Worm (Caenorhabditis elegans) whole organism, L3 larva: ENCODE results near the gene saps-1.

Source experiments
- R02D3.7 ChIP-seq: fragments of 150-350 bp; optimal IDR thresholded peaks from 2 replicates; lab custom pipeline; 2014; ENCODE audit warnings: missing biosample characterization, missing genetic modification characterization
- ZK546.5 ChIP-seq: sonication (generic microtip); optimal IDR thresholded peaks from 2 replicates; lab custom pipeline; 2017; ENCODE audit warnings: missing biosample characterization, missing genetic modification characterization
- ama-1 ChIP-seq: fragments of 150-350 bp; optimal IDR thresholded peaks from 2 replicates; lab custom pipeline; 2018
- ceh-16 ChIP-seq: sonication (generic microtip); optimal IDR thresholded peaks from 2 replicates; lab custom pipeline; 2017; ENCODE audit warnings: missing biosample characterization, missing genetic modification characterization
- ceh-28 ChIP-seq: fragments of 150-350 bp; optimal IDR thresholded peaks from 2 replicates; lab custom pipeline; 2014; ENCODE audit warnings: missing biosample characterization, missing genetic modification reagents, missing genetic modification characterization
- ceh-82 ChIP-seq: fragments of 150-350 bp; optimal IDR thresholded peaks from 2 replicates; lab custom pipeline; 2014; ENCODE audit warnings: missing biosample characterization, missing genetic modification characterization
- ceh-9 ChIP-seq: sonication (generic microtip); optimal IDR thresholded peaks from 2 replicates; lab custom pipeline; 2018; ENCODE audit warnings: missing biosample characterization, missing genetic modification characterization
- daf-12 ChIP-seq: fragments of 150-350 bp; optimal IDR thresholded peaks from 2 replicates; lab custom pipeline; 2014; ENCODE audit warnings: missing biosample characterization, missing genetic modification reagents, missing genetic modification characterization
- egl-27 ChIP-seq: sonication (generic microtip); optimal IDR thresholded peaks from 4 replicates; lab custom pipeline; 2017; ENCODE audit warnings: missing biosample characterization, missing genetic modification reagents, missing genetic modification characterization
- elt-1 ChIP-seq: fragments of 150-350 bp; optimal IDR thresholded peaks from 2 replicates; lab custom pipeline; 2014; ENCODE audit warnings: missing biosample characterization, missing genetic modification characterization
- elt-2 ChIP-seq: sonication (generic microtip); optimal IDR thresholded peaks from 2 replicates; lab custom pipeline; 2016; ENCODE audit warnings: missing genetic modification reagents, mild to moderate bottlenecking, missing genetic modification characterization, missing compliant biosample characterization
- elt-3 ChIP-seq, 3 experiments: fragments of 150-350 bp in 1 of 3; sonication (generic microtip) in 2 of 3; optimal IDR thresholded peaks; 2 replicates in 2 of 3; 4 replicates in 1 of 3; lab custom pipeline; 2014 to 2017; ENCODE audit warnings: missing biosample characterization in 3 of 3, missing genetic modification characterization in 3 of 3
- fkh-10 ChIP-seq: sonication (generic microtip); optimal IDR thresholded peaks from 2 replicates; lab custom pipeline; 2017; ENCODE audit warnings: missing biosample characterization, missing genetic modification reagents, missing genetic modification characterization
- fkh-2 ChIP-seq: fragments of 150-350 bp; optimal IDR thresholded peaks from 2 replicates; lab custom pipeline; 2014; ENCODE audit warnings: missing biosample characterization, missing genetic modification reagents, missing genetic modification characterization
- hmg-11 ChIP-seq: sonication (generic microtip); optimal IDR thresholded peaks from 2 replicates; lab custom pipeline; 2016; ENCODE audit warnings: missing genetic modification characterization, missing compliant biosample characterization
- jun-1 ChIP-seq: fragments of 150-350 bp; optimal IDR thresholded peaks from 2 replicates; lab custom pipeline; 2014; ENCODE audit warnings: missing biosample characterization, missing genetic modification reagents, missing genetic modification characterization
- lin-15B ChIP-seq: fragments of 150-350 bp; optimal IDR thresholded peaks from 2 replicates; lab custom pipeline; 2014; ENCODE audit warnings: missing biosample characterization, missing genetic modification characterization
- lsy-12 ChIP-seq: sonication (generic microtip); optimal IDR thresholded peaks from 2 replicates; lab custom pipeline; 2016; ENCODE audit warnings: mild to moderate bottlenecking, missing genetic modification characterization, missing compliant biosample characterization
- mdl-1 ChIP-seq: fragments of 150-350 bp; optimal IDR thresholded peaks from 2 replicates; lab custom pipeline; 2014; ENCODE audit warnings: missing biosample characterization, missing genetic modification characterization
- mml-1 ChIP-seq: fragments of 150-350 bp; sonication (generic microtip); optimal IDR thresholded peaks from 3 replicates; lab custom pipeline; 2014; ENCODE audit warnings: missing biosample characterization, missing genetic modification characterization
- nfya-1 ChIP-seq: sonication (generic microtip); optimal IDR thresholded peaks from 2 replicates; lab custom pipeline; 2017; ENCODE audit warnings: missing genetic modification characterization, mild to moderate bottlenecking, missing compliant biosample characterization, antibody characterized with exemption, moderate library complexity; ENCODE audit not compliant: insufficient read depth
- nhr-11 ChIP-seq: fragments of 150-350 bp; optimal IDR thresholded peaks from 2 replicates; lab custom pipeline; 2014; ENCODE audit warnings: missing biosample characterization, missing genetic modification characterization
- nhr-12 ChIP-seq: fragments of 150-350 bp; optimal IDR thresholded peaks from 2 replicates; lab custom pipeline; 2014; ENCODE audit warnings: missing biosample characterization, missing genetic modification characterization
- nhr-23 ChIP-seq: fragments of 150-350 bp; optimal IDR thresholded peaks from 2 replicates; lab custom pipeline; 2014; ENCODE audit warnings: missing biosample characterization, missing genetic modification reagents, missing genetic modification characterization
- nhr-28 ChIP-seq: fragments of 150-350 bp; optimal IDR thresholded peaks from 2 replicates; lab custom pipeline; 2014; ENCODE audit warnings: missing biosample characterization, missing genetic modification characterization
- nhr-43 ChIP-seq: sonication (generic microtip); optimal IDR thresholded peaks from 2 replicates; lab custom pipeline; 2016; ENCODE audit warnings: mild to moderate bottlenecking, missing genetic modification characterization, missing compliant biosample characterization; ENCODE audit not compliant: poor library complexity, severe bottlenecking
- nhr-67 ChIP-seq: fragments of 150-350 bp; optimal IDR thresholded peaks from 2 replicates; lab custom pipeline; 2014; ENCODE audit warnings: missing biosample characterization, missing genetic modification characterization
- nhr-76 ChIP-seq: fragments of 150-350 bp; sonication (generic microtip); optimal IDR thresholded peaks from 5 replicates; lab custom pipeline; 2014; ENCODE audit warnings: missing biosample characterization, missing genetic modification characterization
- nhr-77 ChIP-seq: fragments of 150-350 bp; optimal IDR thresholded peaks from 2 replicates; lab custom pipeline; 2014; ENCODE audit warnings: missing biosample characterization, missing genetic modification characterization
- pha-4 ChIP-seq: fragments of 150-350 bp; optimal IDR thresholded peaks from 2 replicates; lab custom pipeline; 2014; ENCODE audit warnings: missing biosample characterization, missing genetic modification reagents, missing genetic modification characterization
- pqm-1 ChIP-seq: fragments of 150-350 bp; optimal IDR thresholded peaks from 2 replicates; lab custom pipeline; 2017; ENCODE audit warnings: missing biosample characterization, missing genetic modification characterization, inconsistent platforms
- sea-2 ChIP-seq: fragments of 150-350 bp; sonication (generic microtip); optimal IDR thresholded peaks from 4 replicates; lab custom pipeline; 2014; ENCODE audit warnings: missing biosample characterization, missing genetic modification reagents, missing genetic modification characterization
- skn-1 ChIP-seq: fragments of 150-350 bp; optimal IDR thresholded peaks from 2 replicates; lab custom pipeline; 2014; ENCODE audit warnings: missing biosample characterization, missing genetic modification characterization
- snpc-4 ChIP-seq: fragments of 150-350 bp; optimal IDR thresholded peaks from 2 replicates; lab custom pipeline; 2014; ENCODE audit warnings: missing biosample characterization, missing genetic modification characterization
- unc-62 ChIP-seq: fragments of 150-350 bp; sonication (generic microtip); optimal IDR thresholded peaks from 4 replicates; lab custom pipeline; 2014; ENCODE audit warnings: missing biosample characterization, missing genetic modification reagents, missing genetic modification characterization
- zag-1 ChIP-seq: fragments of 150-350 bp; optimal IDR thresholded peaks from 2 replicates; lab custom pipeline; 2014; ENCODE audit warnings: missing biosample characterization, missing genetic modification characterization
- ztf-4 ChIP-seq: fragments of 150-350 bp; optimal IDR thresholded peaks from 2 replicates; lab custom pipeline; 2014; ENCODE audit warnings: missing biosample characterization, missing genetic modification characterization

saps-1 gene

ce11 chrII:11285282-11285933 is 12.1 kb upstream of the saps-1 start:
- no peak for TF ChIP-seq ZK546.5 (tag; lab: Kevin White, UChicago)
- TF ChIP-seq elt-2 (tag; lab: Kevin White, UChicago), result peak; percentile 41
- no peak for TF ChIP-seq skn-1 (tag; lab: Kevin White, UChicago)
- no peak for TF ChIP-seq daf-12 (tag; lab: Kevin White, UChicago)
- no peak for TF ChIP-seq hmg-11
- TF ChIP-seq nfya-1 (tag; lab: Kevin White, UChicago), result peak; percentile 62

- TF ChIP-seq lin-15B (tag; lab: Kevin White, UChicago) (no peak), ZK546.5 (tag; lab: Kevin White, UChicago) (no peak), lsy-12 (tag; lab: Kevin White, UChicago) (no peak), mdl-1 (tag; lab: Kevin White, UChicago) (no peak)
- TF ChIP-seq, all 47 proteins: peak for 0
These were observed 11.0 kb upstream of the saps-1 start for ce11 chrII:11286445-11286844.

ce11 chrII:11288148-11288547 is 9.3 kb upstream of the saps-1 start:
- no peak for TF ChIP-seq nhr-77 (tag; lab: Kevin White, UChicago)
- no peak for TF ChIP-seq mdl-1 (tag; lab: Kevin White, UChicago)
- no peak for TF ChIP-seq nhr-43 (tag; lab: Kevin White, UChicago)
- TF ChIP-seq nhr-76 (tag; lab: Kevin White, UChicago), result no peak

- no peak for TF ChIP-seq fkh-10 (GFP tag; lab: Kevin White, UChicago)
- TF ChIP-seq ztf-4, result no peak
- peak; percentile 43 for TF ChIP-seq pqm-1 (tag; lab: Kevin White, UChicago)
- no peak for TF ChIP-seq fkh-2
- TF ChIP-seq sea-2 (GFP tag; lab: Kevin White, UChicago), result no peak
- no peak for TF ChIP-seq ceh-28 (tag; lab: Kevin White, UChicago)
- peak; percentile 52 for TF ChIP-seq skn-1 (tag; lab: Kevin White, UChicago)
- TF ChIP-seq nfya-1 (tag; lab: Kevin White, UChicago), result peak; percentile 39
- no peak for TF ChIP-seq snpc-4 (tag; lab: Kevin White, UChicago)
- TF ChIP-seq unc-62, result no peak
- TF ChIP-seq ama-1 (lab: Kevin White, UChicago), result no peak
- TF ChIP-seq jun-1, result no peak
- TF ChIP-seq ceh-82, result no peak
- no peak for TF ChIP-seq ceh-16
- TF ChIP-seq daf-12 (tag; lab: Kevin White, UChicago), result no peak
- TF ChIP-seq pha-4 (tag; lab: Kevin White, UChicago), result peak; percentile 29
- no peak for TF ChIP-seq mml-1
- no peak for TF ChIP-seq nhr-67
- TF ChIP-seq lin-15B (tag; lab: Kevin White, UChicago), result peak; percentile 36
- TF ChIP-seq lsy-12 (tag; lab: Kevin White, UChicago), result peak; percentile 67
- TF ChIP-seq nhr-28, result no peak
- TF ChIP-seq nhr-43 (tag; lab: Kevin White, UChicago), result peak; percentile 80
- no peak for TF ChIP-seq mdl-1 (tag; lab: Kevin White, UChicago)
- TF ChIP-seq elt-2 (tag; lab: Kevin White, UChicago), result peak; percentile 29
- TF ChIP-seq nhr-11 (tag; lab: Kevin White, UChicago), result no peak
- peak; percentile 70 for TF ChIP-seq nhr-23 (tag; lab: Kevin White, UChicago)
- no peak for TF ChIP-seq nhr-77 (tag; lab: Kevin White, UChicago)
- no peak for TF ChIP-seq R02D3.7
- TF ChIP-seq zag-1, result no peak
- TF ChIP-seq nhr-12 (tag; lab: Kevin White, UChicago), result no peak
- TF ChIP-seq elt-3 (tag; optimal IDR thresholded peaks at IDR 0.05; lab: Kevin White, UChicago), result no peak
- TF ChIP-seq egl-27 (tag; lab: Kevin White, UChicago), result no peak
- TF ChIP-seq ceh-9, result no peak
- no peak for TF ChIP-seq ZK546.5 (tag; lab: Kevin White, UChicago)
- no peak for TF ChIP-seq elt-1 (tag; lab: Kevin White, UChicago)
These were observed 7.2 kb upstream of the saps-1 start, which contains the start of gene C47G2.3 for ce11 chrII:11290109-11290784. TSS of gene C47G2.3 (minus strand) at chrII:11290159.
